In the genomic region with DNA sequence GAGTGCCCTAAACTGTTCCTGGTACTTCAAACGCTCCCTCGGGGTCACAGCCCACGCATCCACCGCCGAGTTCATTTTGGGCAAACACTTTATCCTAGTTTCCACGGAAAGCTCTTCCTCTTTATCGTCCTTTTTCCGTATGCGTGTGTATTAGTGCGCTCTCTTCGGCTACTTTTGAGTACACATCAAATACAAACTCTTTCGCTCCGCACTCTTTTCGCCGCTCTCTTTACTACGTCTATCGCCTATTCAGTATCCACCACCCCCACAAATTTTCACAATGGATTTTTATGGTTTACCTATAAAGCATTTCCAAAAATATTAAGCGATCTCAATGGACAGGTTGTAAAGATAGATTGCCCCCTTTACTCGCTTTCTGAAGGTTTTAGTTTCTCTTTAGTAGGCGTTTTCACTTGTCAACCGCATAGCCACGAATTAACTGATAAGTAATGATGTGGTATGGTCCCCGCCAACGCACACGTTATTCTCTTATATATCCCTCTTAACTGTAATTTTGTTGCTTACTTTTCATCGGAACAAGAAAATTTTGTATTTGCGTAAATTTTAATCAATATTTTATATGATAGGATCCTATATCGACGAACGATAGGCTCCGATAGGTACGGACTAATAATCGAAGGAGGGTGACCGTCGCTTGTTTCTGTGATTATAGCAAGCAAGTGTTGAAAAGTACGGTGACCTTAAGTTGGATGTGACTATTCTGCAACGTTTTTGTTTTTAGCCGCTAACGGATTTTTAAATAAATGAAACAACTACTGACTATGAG, we compare ENCODE assay signal across 4 fruit fly cellular contexts.
A peak's percentile ranks its signal among the peaks of the same experiment; 100 is the strongest.
TF ChIP-seq lines count a peak whose summit lies in the region.

Gene Dap160, minus strand, starts transcription at position 634 of the 787 bp plus-strand sequence.

- TF ChIP-seq CTCF in whole organism, embryonic (GFP tag; optimal IDR thresholded peaks at IDR 0.05; lab: Kevin White, UChicago) = no peak

TF ChIP-seq in whole organism, adult, 20 proteins besides CTCF, POLR2A, EP300 and RAD21:
- TF ChIP-seq Clk (GFP tag; optimal IDR thresholded peaks at IDR 0.05; lab: Kevin White, UChicago) (no peak), CG33017 (tag; optimal IDR thresholded peaks at IDR 0.05; lab: Kevin White, UChicago) (no peak), pad (GFP tag; optimal IDR thresholded peaks at IDR 0.05; lab: Kevin White, UChicago) (peak; percentile 31), CG1620 (GFP tag; optimal IDR thresholded peaks at IDR 0.05; lab: Kevin White, UChicago) (peak; percentile 71), tj (GFP tag; optimal IDR thresholded peaks at IDR 0.05; lab: Kevin White, UChicago) (peak; percentile 96), ovo (GFP tag; optimal IDR thresholded peaks at IDR 0.05; lab: Kevin White, UChicago) (no peak), CG11617 (GFP tag; optimal IDR thresholded peaks at IDR 0.05; lab: Kevin White, UChicago) (no peak), Mnt (GFP tag; optimal IDR thresholded peaks at IDR 0.05; lab: Kevin White, UChicago) (peak; percentile 58), CG7101 (tag; optimal IDR thresholded peaks at IDR 0.05; lab: Kevin White, UChicago) (peak; percentile 0), CG5204 (GFP tag; optimal IDR thresholded peaks at IDR 0.05; lab: Kevin White, UChicago) (no peak), cnc (optimal IDR thresholded peaks at IDR 0.05; lab: Kevin White, UChicago) (no peak), toe (GFP tag; optimal IDR thresholded peaks at IDR 0.05; lab: Kevin White, UChicago) (peak; percentile 43), cic (GFP tag; optimal IDR thresholded peaks at IDR 0.05; lab: Kevin White, UChicago) (peak; percentile 20), Crg-1 (GFP tag; optimal IDR thresholded peaks at IDR 0.05; lab: Kevin White, UChicago) (peak; percentile 30), CG7045 (GFP tag; optimal IDR thresholded peaks at IDR 0.05; lab: Kevin White, UChicago) (no peak), CG14711 (tag; optimal IDR thresholded peaks at IDR 0.05; lab: Kevin White, UChicago) (peak; percentile 28), Hr96 (GFP tag; optimal IDR thresholded peaks at IDR 0.05; lab: Kevin White, UChicago) (no peak), bab1 (GFP tag; optimal IDR thresholded peaks at IDR 0.05; lab: Kevin White, UChicago) (peak; percentile 34), kay (GFP tag; lab: Kevin White, UChicago; ENCODE audit: borderline replicate concordance) (no peak), CG12768 (GFP tag; optimal IDR thresholded peaks at IDR 0.05; lab: Kevin White, UChicago) (no peak)

TF ChIP-seq in whole organism, embryonic, 481 proteins besides CTCF, POLR2A, EP300 and RAD21 (continues in another document):
- TF ChIP-seq CG2199 (GFP tag; IDR thresholded peaks at IDR 0.05; lab: Robert Waterston, UW) = no peak
- no peak for TF ChIP-seq CG8359 (GFP tag; optimal IDR thresholded peaks at IDR 0.05; lab: Kevin White, UChicago; ENCODE audit: borderline replicate concordance)
- TF ChIP-seq CG15479 (GFP tag; optimal IDR thresholded peaks at IDR 0.05; lab: Kevin White, UChicago) = no peak
- TF ChIP-seq pros (GFP tag; optimal IDR thresholded peaks at IDR 0.05; lab: Kevin White, UChicago) = no peak
- TF ChIP-seq CG9727 (GFP tag; optimal IDR thresholded peaks at IDR 0.05; lab: Kevin White, UChicago) = no peak
- peak; percentile 16 for TF ChIP-seq mam (GFP tag; optimal IDR thresholded peaks at IDR 0.05; lab: Kevin White, UChicago)
- TF ChIP-seq chn (GFP tag; optimal IDR thresholded peaks at IDR 0.05; lab: Kevin White, UChicago) = no peak
- TF ChIP-seq CG2120 (GFP tag; optimal IDR thresholded peaks at IDR 0.05; lab: Kevin White, UChicago) = peak; percentile 51
- no peak for TF ChIP-seq bab2 (GFP tag; optimal IDR thresholded peaks at IDR 0.05; lab: Kevin White, UChicago)
- TF ChIP-seq scrt (GFP tag; optimal IDR thresholded peaks at IDR 0.05; lab: Kevin White, UChicago) = no peak
- TF ChIP-seq pho (GFP tag; optimal IDR thresholded peaks at IDR 0.05; lab: Kevin White, UChicago) = no peak
- no peak for TF ChIP-seq Ada2b (GFP tag; IDR thresholded peaks at IDR 0.05; lab: Robert Waterston, UW)
- peak; percentile 51 for TF ChIP-seq CG34376 (GFP tag; optimal IDR thresholded peaks at IDR 0.05; lab: Kevin White, UChicago)
- no peak for TF ChIP-seq Gsc (GFP tag; IDR thresholded peaks at IDR 0.05; lab: Robert Waterston, UW)
- no peak for TF ChIP-seq CG11695 (GFP tag; IDR thresholded peaks at IDR 0.05; lab: Robert Waterston, UW)
- peak; percentile 62 for TF ChIP-seq HLH4C (GFP tag; IDR thresholded peaks at IDR 0.05; lab: Robert Waterston, UW; ENCODE audit: partially characterized antibody)
- no peak for TF ChIP-seq CG7745 (tag; optimal IDR thresholded peaks at IDR 0.05; lab: Kevin White, UChicago)
- no peak for TF ChIP-seq Dfd (GFP tag; optimal IDR thresholded peaks at IDR 0.05; lab: Kevin White, UChicago)
- no peak for TF ChIP-seq CG7372 (GFP tag; IDR thresholded peaks at IDR 0.05; lab: Robert Waterston, UW)
- no peak for TF ChIP-seq D19A (tag; optimal IDR thresholded peaks at IDR 0.05; lab: Kevin White, UChicago)
- TF ChIP-seq CG6683 (GFP tag; optimal IDR thresholded peaks at IDR 0.05; lab: Kevin White, UChicago) = no peak
- TF ChIP-seq CG12219 (GFP tag; optimal IDR thresholded peaks at IDR 0.05; lab: Kevin White, UChicago) = no peak

TF ChIP-seq in whole organism, prepupa, 60 proteins besides CTCF, POLR2A, EP300 and RAD21:
- TF ChIP-seq Sox14 (GFP tag; optimal IDR thresholded peaks at IDR 0.05; lab: Kevin White, UChicago) (peak; percentile 9), esn (GFP tag; optimal IDR thresholded peaks at IDR 0.05; lab: Kevin White, UChicago) (peak; percentile 12), CG6792 (GFP tag; optimal IDR thresholded peaks at IDR 0.05; lab: Kevin White, UChicago) (no peak), fd85E (GFP tag; optimal IDR thresholded peaks at IDR 0.05; lab: Kevin White, UChicago) (peak; percentile 36)

TF ChIP-seq in whole organism, wandering third instar larva, 38 proteins besides CTCF, POLR2A, EP300 and RAD21:
- TF ChIP-seq CrebA (GFP tag; optimal IDR thresholded peaks at IDR 0.05; lab: Kevin White, UChicago; ENCODE audit: borderline replicate concordance) (no peak), rgr (GFP tag; optimal IDR thresholded peaks at IDR 0.05; lab: Kevin White, UChicago) (no peak), sv (GFP tag; optimal IDR thresholded peaks at IDR 0.05; lab: Kevin White, UChicago) (no peak), Hnf4 (GFP tag; optimal IDR thresholded peaks at IDR 0.05; lab: Kevin White, UChicago) (peak; percentile 53), N (GFP tag; optimal IDR thresholded peaks at IDR 0.05; lab: Kevin White, UChicago) (no peak), Dif (GFP tag; optimal IDR thresholded peaks at IDR 0.05; lab: Kevin White, UChicago; ENCODE audit: partially characterized antibody) (no peak), woc (GFP tag; optimal IDR thresholded peaks at IDR 0.05; lab: Kevin White, UChicago) (peak; percentile 7), Hr78 (GFP tag; optimal IDR thresholded peaks at IDR 0.05; lab: Kevin White, UChicago) (no peak), jim (GFP tag; optimal IDR thresholded peaks at IDR 0.05; lab: Kevin White, UChicago) (no peak), brk (GFP tag; optimal IDR thresholded peaks at IDR 0.05; lab: Kevin White, UChicago) (no peak), tai (GFP tag; optimal IDR thresholded peaks at IDR 0.05; lab: Kevin White, UChicago) (no peak), Rel (GFP tag; optimal IDR thresholded peaks at IDR 0.05; lab: Kevin White, UChicago) (no peak), Rel (tag; optimal IDR thresholded peaks at IDR 0.05; lab: Kevin White, UChicago) (peak; percentile 85), Vsx2 (GFP tag; optimal IDR thresholded peaks at IDR 0.05; lab: Kevin White, UChicago; ENCODE audit: partially characterized antibody) (no peak), Hr83 (GFP tag; optimal IDR thresholded peaks at IDR 0.05; lab: Kevin White, UChicago; ENCODE audit: poor library complexity, severe bottlenecking) (peak; percentile 63), Mio (GFP tag; optimal IDR thresholded peaks at IDR 0.05; lab: Kevin White, UChicago) (no peak), foxo (GFP tag; optimal IDR thresholded peaks at IDR 0.05; lab: Kevin White, UChicago) (no peak), Abd-B (GFP tag; optimal IDR thresholded peaks at IDR 0.05; lab: Kevin White, UChicago) (no peak), CG9705 (GFP tag; optimal IDR thresholded peaks at IDR 0.05; lab: Kevin White, UChicago) (no peak), dsf (GFP tag; optimal IDR thresholded peaks at IDR 0.05; lab: Kevin White, UChicago; ENCODE audit: borderline replicate concordance) (no peak), Myc (optimal IDR thresholded peaks at IDR 0.05; lab: Kevin White, UChicago) (no peak), Sp1 (GFP tag; optimal IDR thresholded peaks at IDR 0.05; lab: Kevin White, UChicago) (no peak), h (GFP tag; optimal IDR thresholded peaks at IDR 0.05; lab: Kevin White, UChicago) (no peak), dmrt93B (GFP tag; optimal IDR thresholded peaks at IDR 0.05; lab: Kevin White, UChicago) (no peak), usp (GFP tag; optimal IDR thresholded peaks at IDR 0.05; lab: Kevin White, UChicago) (no peak), OdsH (GFP tag; optimal IDR thresholded peaks at IDR 0.05; lab: Kevin White, UChicago) (no peak), GATAd (GFP tag; optimal IDR thresholded peaks at IDR 0.05; lab: Kevin White, UChicago) (no peak), psq (GFP tag; optimal IDR thresholded peaks at IDR 0.05; lab: Kevin White, UChicago) (no peak), lola (GFP tag; optimal IDR thresholded peaks at IDR 0.05; lab: Kevin White, UChicago) (no peak), fru (GFP tag; optimal IDR thresholded peaks at IDR 0.05; lab: Kevin White, UChicago) (no peak), dl (GFP tag; optimal IDR thresholded peaks at IDR 0.05; lab: Kevin White, UChicago; ENCODE audit: insufficient read depth in 1 of 2, partially characterized antibody in 2 of 2) (peak in 1 of 2 experiments; percentile 49), ey (GFP tag; optimal IDR thresholded peaks at IDR 0.05; lab: Kevin White, UChicago) (no peak), CG32264 (GFP tag; optimal IDR thresholded peaks at IDR 0.05; lab: Kevin White, UChicago) (no peak), Dfd (GFP tag; optimal IDR thresholded peaks at IDR 0.05; lab: Kevin White, UChicago) (no peak), br (GFP tag; optimal IDR thresholded peaks at IDR 0.05; lab: Kevin White, UChicago) (no peak), pan (optimal IDR thresholded peaks at IDR 0.05; lab: Kevin White, UChicago) (no peak), sage (GFP tag; optimal IDR thresholded peaks at IDR 0.05; lab: Kevin White, UChicago) (peak; percentile 45), Jra (GFP tag; optimal IDR thresholded peaks at IDR 0.05; lab: Kevin White, UChicago) (peak; percentile 26), HLH106 (tag; optimal IDR thresholded peaks at IDR 0.05; lab: Kevin White, UChicago) (no peak)
